Worm (Caenorhabditis elegans): ENCODE measurements around the gene str-32.

ce11 chrV:4913853-4914252 is 32.6 kb upstream of the str-32 start:
- TF ChIP-seq tbx-11 (GFP tag; IDR thresholded peaks at IDR 0.05), result no peak
- no peak for TF ChIP-seq pes-1 (GFP tag; IDR thresholded peaks at IDR 0.05)
- TF ChIP-seq ceh-36 (tag; optimal IDR thresholded peaks at IDR 0.05), result no peak

Measured in whole organism, early embryonic.